Worm (Caenorhabditis elegans): ENCODE results near the gene med-1.

DNA sequence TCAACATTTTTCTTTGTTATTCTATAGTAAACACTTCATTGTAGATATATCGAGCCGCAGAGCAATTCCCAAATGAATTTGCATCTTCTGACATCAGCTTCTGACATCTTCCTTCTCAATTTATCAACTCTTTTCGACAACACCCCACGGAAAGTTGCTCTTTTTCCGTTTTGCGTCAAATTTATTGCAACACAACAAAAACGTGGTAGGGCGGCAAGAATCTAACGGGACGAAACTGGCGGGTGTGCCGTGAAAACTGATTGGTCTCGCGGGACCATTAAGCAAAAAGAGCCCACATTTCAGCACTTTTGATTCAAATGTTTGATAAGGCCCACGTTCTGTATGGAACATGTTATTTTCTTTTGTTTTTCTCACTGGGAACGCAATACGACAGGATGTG lies 25.7 kb upstream of the med-1 start:
- TF ChIP-seq elt-3 (tag; optimal IDR thresholded peaks at IDR 0.05) = no peak
- TF ChIP-seq nhr-11 (tag; optimal IDR thresholded peaks at IDR 0.05) = no peak
- TF ChIP-seq unc-39 (tag; optimal IDR thresholded peaks at IDR 0.05) = no peak
- TF ChIP-seq egl-27 (tag; optimal IDR thresholded peaks at IDR 0.05) = no peak
- no peak for TF ChIP-seq ztf-11 (tag; optimal IDR thresholded peaks at IDR 0.05)
- TF ChIP-seq lin-39 (tag; optimal IDR thresholded peaks at IDR 0.05) = no peak
